Worm (Caenorhabditis elegans) whole organism, late embryonic: ENCODE measurements around the gene hot-7.

Experiments
- C38D4.7 ChIP-seq: fragments of 200-800 bp; sonication (Bioruptor generic); optimal IDR thresholded peaks from 2 replicates; lab custom pipeline; 2018; ENCODE audit warnings: mild to moderate bottlenecking, missing genetic modification characterization, moderate library complexity, missing compliant biosample characterization
- K02D7.2 ChIP-seq: sonication (generic microtip); optimal IDR thresholded peaks from 2 replicates; lab custom pipeline; 2017; ENCODE audit warnings: mild to moderate bottlenecking, missing genetic modification characterization, missing compliant biosample characterization
- K09A11.1 ChIP-seq: sonication (generic microtip); optimal IDR thresholded peaks from 2 replicates; lab custom pipeline; 2017; ENCODE audit warnings: antibody characterized with exemption, mild to moderate bottlenecking, missing genetic modification characterization, missing compliant biosample characterization; ENCODE audit not compliant: insufficient read depth
- T23F11.4 ChIP-seq: fragments of 200-800 bp; sonication (Bioruptor generic); optimal IDR thresholded peaks from 2 replicates; lab custom pipeline; 2018; ENCODE audit warnings: mild to moderate bottlenecking, missing genetic modification characterization, missing compliant biosample characterization
- Y22D7AL.16 ChIP-seq: sonication (generic microtip); optimal IDR thresholded peaks from 2 replicates; lab custom pipeline; 2016; ENCODE audit warnings: missing genetic modification characterization, missing compliant biosample characterization
- ahr-1 ChIP-seq: sonication (generic microtip); optimal IDR thresholded peaks from 2 replicates; lab custom pipeline; 2016; ENCODE audit warnings: missing genetic modification characterization, missing compliant biosample characterization
- ama-1 ChIP-seq: fragments of 150-350 bp; optimal IDR thresholded peaks from 2 replicates; lab custom pipeline; 2014
- ceh-18 ChIP-seq: sonication (generic microtip); optimal IDR thresholded peaks from 2 replicates; lab custom pipeline; 2016; ENCODE audit warnings: missing genetic modification characterization, missing compliant biosample characterization
- ceh-19 ChIP-seq: fragments of 200-800 bp; sonication (Bioruptor generic); optimal IDR thresholded peaks from 2 replicates; lab custom pipeline; 2018; ENCODE audit warnings: mild to moderate bottlenecking, missing genetic modification characterization, missing compliant biosample characterization
- ceh-2 ChIP-seq: sonication (generic microtip); optimal IDR thresholded peaks from 2 replicates; lab custom pipeline; 2016; ENCODE audit warnings: missing genotype, missing genetic modification characterization, missing compliant biosample characterization
- ceh-24 ChIP-seq: sonication (generic microtip); optimal IDR thresholded peaks from 2 replicates; lab custom pipeline; 2016; ENCODE audit warnings: mild to moderate bottlenecking, missing genetic modification characterization, missing compliant biosample characterization
- ceh-30 ChIP-seq: fragments of 150-350 bp; optimal IDR thresholded peaks from 2 replicates; lab custom pipeline; 2014; ENCODE audit warnings: missing biosample characterization, missing genetic modification characterization
- ceh-31 ChIP-seq: sonication (generic microtip); optimal IDR thresholded peaks from 2 replicates; lab custom pipeline; 2016; ENCODE audit warnings: missing genetic modification characterization, missing compliant biosample characterization
- ceh-48 ChIP-seq: sonication (generic microtip); optimal IDR thresholded peaks from 2 replicates; lab custom pipeline; 2016; ENCODE audit warnings: missing genetic modification characterization, inconsistent platforms, missing compliant biosample characterization
- ceh-6 ChIP-seq: fragments of 200-800 bp; sonication (Bioruptor generic); optimal IDR thresholded peaks from 2 replicates; lab custom pipeline; 2018; ENCODE audit warnings: mild to moderate bottlenecking, missing genetic modification characterization, missing compliant biosample characterization
- che-1 ChIP-seq: sonication (generic microtip); optimal IDR thresholded peaks from 2 replicates; lab custom pipeline; 2016; ENCODE audit warnings: mild to moderate bottlenecking, missing genetic modification characterization, missing compliant biosample characterization
- dve-1 ChIP-seq: sonication (generic microtip); optimal IDR thresholded peaks from 2 replicates; lab custom pipeline; 2017; ENCODE audit warnings: antibody characterized with exemption, mild to moderate bottlenecking, missing genetic modification characterization, missing compliant biosample characterization
- ets-4 ChIP-seq: sonication (generic microtip); optimal IDR thresholded peaks from 2 replicates; lab custom pipeline; 2016; ENCODE audit warnings: missing genetic modification characterization, missing compliant biosample characterization
- eyg-1 ChIP-seq: sonication (generic microtip); optimal IDR thresholded peaks from 2 replicates; lab custom pipeline; 2016; ENCODE audit warnings: missing genotype, missing genetic modification characterization, missing compliant biosample characterization
- fax-1 ChIP-seq: sonication (generic microtip); optimal IDR thresholded peaks from 2 replicates; lab custom pipeline; 2016; ENCODE audit warnings: missing genotype, missing genetic modification characterization, missing compliant biosample characterization
- fkh-10 ChIP-seq: fragments of 150-350 bp; optimal IDR thresholded peaks from 2 replicates; lab custom pipeline; 2014; ENCODE audit warnings: missing biosample characterization, missing genetic modification reagents, missing genetic modification characterization
- fkh-6 ChIP-seq: sonication (generic microtip); optimal IDR thresholded peaks from 2 replicates; lab custom pipeline; 2016; ENCODE audit warnings: missing genetic modification characterization, missing compliant biosample characterization
- gmeb-2 ChIP-seq: sonication (generic microtip); optimal IDR thresholded peaks from 2 replicates; lab custom pipeline; 2016; ENCODE audit warnings: missing genetic modification characterization, inconsistent platforms, missing compliant biosample characterization
- hlh-13 ChIP-seq: fragments of 200-800 bp; sonication (Bioruptor generic); optimal IDR thresholded peaks from 2 replicates; lab custom pipeline; 2018; ENCODE audit warnings: mild to moderate bottlenecking, missing genetic modification characterization, missing compliant biosample characterization
- hlh-15 ChIP-seq: sonication (generic microtip); optimal IDR thresholded peaks from 2 replicates; lab custom pipeline; 2016; ENCODE audit warnings: missing genetic modification characterization, missing compliant biosample characterization
- hlh-6 ChIP-seq: sonication (generic microtip); optimal IDR thresholded peaks from 2 replicates; lab custom pipeline; 2016; ENCODE audit warnings: missing genotype, missing genetic modification characterization, missing compliant biosample characterization
- hlh-8 ChIP-seq: sonication (generic microtip); optimal IDR thresholded peaks from 2 replicates; lab custom pipeline; 2016; ENCODE audit warnings: missing genotype, missing genetic modification characterization, missing compliant biosample characterization
- lim-6 ChIP-seq: sonication (generic microtip); optimal IDR thresholded peaks from 2 replicates; lab custom pipeline; 2016; ENCODE audit warnings: missing genetic modification characterization, missing compliant biosample characterization
- mec-3 ChIP-seq: sonication (generic microtip); optimal IDR thresholded peaks from 2 replicates; lab custom pipeline; 2016; ENCODE audit warnings: borderline replicate concordance, missing genetic modification characterization, missing compliant biosample characterization
- nhr-232 ChIP-seq: sonication (generic microtip); optimal IDR thresholded peaks from 2 replicates; lab custom pipeline; 2016; ENCODE audit warnings: missing genetic modification characterization, missing compliant biosample characterization
- npax-4 ChIP-seq: sonication (generic microtip); optimal IDR thresholded peaks from 2 replicates; lab custom pipeline; 2016; ENCODE audit warnings: missing genetic modification characterization, missing compliant biosample characterization
- pag-3 ChIP-seq: sonication (generic microtip); optimal IDR thresholded peaks from 2 replicates; lab custom pipeline; 2016; ENCODE audit warnings: missing compliant biosample characterization, missing genetic modification characterization, borderline replicate concordance
- pax-1 ChIP-seq: fragments of 150-350 bp; optimal IDR thresholded peaks from 2 replicates; lab custom pipeline; 2014; ENCODE audit warnings: missing biosample characterization, missing genetic modification characterization
- pha-2 ChIP-seq: sonication (generic microtip); optimal IDR thresholded peaks from 2 replicates; lab custom pipeline; 2017; ENCODE audit warnings: mild to moderate bottlenecking, missing genetic modification characterization, missing compliant biosample characterization
- pha-4 ChIP-seq: fragments of 150-350 bp; optimal IDR thresholded peaks from 2 replicates; lab custom pipeline; 2018; ENCODE audit warnings: missing biosample characterization, missing genetic modification reagents, missing genetic modification characterization
- pqm-1 ChIP-seq: sonication (generic microtip); optimal IDR thresholded peaks from 2 replicates; lab custom pipeline; 2016; ENCODE audit warnings: missing genetic modification characterization, missing compliant biosample characterization
- pros-1 ChIP-seq: fragments of 150-350 bp; optimal IDR thresholded peaks from 2 replicates; lab custom pipeline; 2014; ENCODE audit warnings: missing biosample characterization, missing genetic modification reagents, missing genetic modification characterization
- ref-2 ChIP-seq: sonication (generic microtip); optimal IDR thresholded peaks from 2 replicates; lab custom pipeline; 2016; ENCODE audit warnings: missing genetic modification characterization, missing compliant biosample characterization
- rnt-1 ChIP-seq: sonication (generic microtip); optimal IDR thresholded peaks from 2 replicates; lab custom pipeline; 2016; ENCODE audit warnings: missing genetic modification characterization, missing compliant biosample characterization
- sdc-2 ChIP-seq: sonication (generic microtip); optimal IDR thresholded peaks from 2 replicates; lab custom pipeline; 2016; ENCODE audit warnings: missing genotype, missing genetic modification characterization, missing compliant biosample characterization
- sox-2 ChIP-seq: fragments of 200-800 bp; sonication (Bioruptor generic); IDR thresholded peaks from 2 replicates; pipeline ENCODE4 v1.3.6; 2022; ENCODE audit warnings: missing genetic modification reagents, missing genetic modification characterization, missing compliant biosample characterization
- sox-4 ChIP-seq: sonication (generic microtip); optimal IDR thresholded peaks from 2 replicates; lab custom pipeline; 2017; ENCODE audit warnings: mild to moderate bottlenecking, missing genetic modification characterization, inconsistent platforms, missing compliant biosample characterization
- syd-9 ChIP-seq: sonication (generic microtip); optimal IDR thresholded peaks from 2 replicates; lab custom pipeline; 2016; ENCODE audit warnings: mild to moderate bottlenecking, missing genetic modification characterization, moderate library complexity, missing compliant biosample characterization
- tbx-7 ChIP-seq: sonication (generic microtip); optimal IDR thresholded peaks from 2 replicates; lab custom pipeline; 2016; ENCODE audit warnings: missing genotype, missing genetic modification characterization, missing compliant biosample characterization
- unc-3 ChIP-seq, 2 experiments: fragments of 200-800 bp in 1 of 2; sonication (Bioruptor generic) in 1 of 2; sonication (generic microtip) in 1 of 2; conservative IDR thresholded peaks in 1 of 2; optimal IDR thresholded peaks in 1 of 2; 2 replicates each; pipeline versions ENCODE4 v1.3.6 to Lab custom; 2016 to 2022; ENCODE audit warnings: missing compliant biosample characterization in 2 of 2, missing genetic modification characterization in 2 of 2, missing genetic modification reagents in 1 of 2
- unc-55 ChIP-seq: sonication (generic microtip); optimal IDR thresholded peaks from 2 replicates; lab custom pipeline; 2017; ENCODE audit warnings: missing biosample characterization, missing genetic modification reagents, missing genetic modification characterization
- unc-86 ChIP-seq: sonication (generic microtip); optimal IDR thresholded peaks from 2 replicates; lab custom pipeline; 2016; ENCODE audit warnings: missing genetic modification characterization, missing compliant biosample characterization
- zip-5 ChIP-seq: sonication (generic microtip); optimal IDR thresholded peaks from 2 replicates; lab custom pipeline; 2016; ENCODE audit warnings: missing genetic modification characterization, missing compliant biosample characterization
- ztf-16 ChIP-seq: sonication (generic microtip); optimal IDR thresholded peaks from 2 replicates; lab custom pipeline; 2017; ENCODE audit warnings: missing genetic modification characterization, missing compliant biosample characterization

hot-7 gene

DNA sequence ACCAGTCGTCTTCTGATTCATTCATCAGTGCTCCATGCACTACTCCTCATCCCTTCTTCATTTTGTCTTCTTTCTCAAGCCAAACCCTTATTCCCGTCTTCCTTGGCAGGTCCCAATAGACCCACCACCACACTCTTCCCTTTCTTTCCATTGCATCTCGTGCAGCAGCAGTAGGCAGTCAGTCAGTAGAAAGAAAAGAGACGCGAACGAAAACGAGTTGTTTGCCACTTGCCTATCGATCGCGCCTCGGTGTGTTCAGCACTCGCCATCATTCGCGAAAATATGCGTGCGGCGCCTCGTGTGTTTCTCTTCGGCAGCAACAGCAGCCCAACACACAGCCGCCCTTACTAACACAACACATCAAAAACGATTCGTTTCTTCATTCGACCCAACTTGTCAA, 38.3 kb downstream of the hot-7 start (continued):
- TF ChIP-seq pqm-1 (tag; lab: Kevin White, UChicago) (no peak), fkh-6 (no peak), fax-1 (no peak), ets-4 (tag; lab: Kevin White, UChicago) (no peak), ama-1 (lab: Kevin White, UChicago) (peak; percentile 64), unc-3 (GFP tag; conservative IDR thresholded peaks at IDR 0.05; lab: Robert Waterston, UW) (no peak), unc-3 (tag; optimal IDR thresholded peaks at IDR 0.05; lab: Kevin White, UChicago) (no peak), unc-55 (GFP tag; lab: Kevin White, UChicago) (no peak), Y22D7AL.16 (tag; lab: Kevin White, UChicago) (no peak), pha-4 (tag; lab: Kevin White, UChicago) (no peak), fkh-10 (peak; percentile 45), nhr-232 (tag; lab: Kevin White, UChicago) (no peak), sdc-2 (tag; lab: Kevin White, UChicago) (peak; percentile 30), ceh-18 (tag; lab: Kevin White, UChicago) (no peak), tbx-7 (tag; lab: Kevin White, UChicago) (no peak), ceh-30 (tag; lab: Kevin White, UChicago) (no peak), hlh-6 (tag; lab: Kevin White, UChicago) (peak; percentile 19), ceh-24 (no peak), ahr-1 (no peak), sox-2 (GFP tag; lab: Robert Waterston, UW) (no peak), ceh-31 (tag; lab: Kevin White, UChicago) (peak; percentile 62), pha-2 (no peak), mec-3 (tag; lab: Kevin White, UChicago) (peak; percentile 52), hlh-15 (tag; lab: Kevin White, UChicago) (no peak), ceh-48 (tag; lab: Kevin White, UChicago) (peak; percentile 68), sox-4 (tag; lab: Kevin White, UChicago) (no peak), pag-3 (no peak), rnt-1 (tag; lab: Kevin White, UChicago) (no peak), zip-5 (no peak), syd-9 (no peak), pros-1 (tag; lab: Kevin White, UChicago) (no peak), npax-4 (tag; lab: Kevin White, UChicago) (no peak)

DNA sequence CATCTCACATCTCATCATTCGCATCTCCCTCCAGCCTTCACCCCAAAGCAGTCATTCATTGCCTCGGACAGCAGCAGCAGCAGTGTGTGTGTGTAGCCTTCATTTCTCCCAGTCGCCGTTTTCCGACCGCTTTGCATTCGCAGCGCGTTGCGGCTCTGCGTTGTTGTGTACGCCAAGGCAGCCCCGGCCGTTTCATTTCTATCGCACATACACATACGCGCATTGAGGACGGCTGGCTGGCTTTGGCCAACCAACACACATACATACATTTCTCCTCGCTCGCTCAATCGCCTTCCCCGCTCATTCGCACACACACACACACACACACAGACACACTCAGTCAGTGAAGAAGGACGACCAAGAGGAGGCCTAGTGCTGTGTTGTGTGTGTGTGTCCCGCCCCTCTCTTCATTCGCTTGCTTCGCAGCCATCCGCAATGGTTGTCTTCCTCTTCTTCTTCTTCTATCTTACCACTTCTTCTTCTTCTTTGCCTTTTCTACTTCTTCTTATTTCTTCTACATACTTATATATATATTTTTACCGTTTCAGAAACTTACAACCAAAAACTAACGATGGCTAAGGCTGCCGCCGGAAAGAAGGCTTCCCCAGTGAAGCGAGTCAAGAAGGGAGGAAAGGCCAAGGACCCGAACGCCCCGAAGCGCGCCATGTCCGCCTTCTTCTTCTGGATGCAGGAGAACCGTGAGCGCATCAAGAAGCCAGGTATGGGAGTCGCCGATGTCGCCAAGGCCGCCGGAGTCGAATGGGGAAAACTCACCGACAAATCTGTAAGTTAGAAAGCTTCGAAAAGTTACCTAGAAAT, 39.1 kb downstream of the hot-7 start, which contains the start of gene hmg-1.1:
Gene hmg-1.1 (plus strand): TSS at position 549 of the 819 bp plus-strand sequence.
- TF ChIP-seq hlh-13 (GFP tag; lab: Kevin White, UChicago) (peak; percentile 17), nhr-232 (tag; lab: Kevin White, UChicago) (peak; percentile 26), ama-1 (lab: Kevin White, UChicago) (peak; percentile 48), mec-3 (tag; lab: Kevin White, UChicago) (peak; percentile 15), rnt-1 (tag; lab: Kevin White, UChicago) (peak; percentile 91), Y22D7AL.16 (tag; lab: Kevin White, UChicago) (no peak), ceh-2 (tag; lab: Kevin White, UChicago) (peak; percentile 47), ceh-6 (GFP tag; lab: Kevin White, UChicago) (peak; percentile 64), ceh-19 (GFP tag; lab: Kevin White, UChicago) (peak; percentile 85), che-1 (tag; lab: Kevin White, UChicago) (peak; percentile 54), T23F11.4 (GFP tag; lab: Kevin White, UChicago) (no peak), npax-4 (tag; lab: Kevin White, UChicago) (no peak), pqm-1 (tag; lab: Kevin White, UChicago) (no peak), dve-1 (tag; lab: Kevin White, UChicago) (peak; percentile 23), ceh-30 (tag; lab: Kevin White, UChicago) (no peak), ceh-48 (tag; lab: Kevin White, UChicago) (no peak), C38D4.7 (GFP tag; lab: Kevin White, UChicago) (peak; percentile 46), ztf-16 (tag; lab: Kevin White, UChicago) (peak; percentile 5), eyg-1 (no peak), sox-2 (GFP tag; lab: Robert Waterston, UW) (no peak), gmeb-2 (no peak), hlh-8 (tag; lab: Kevin White, UChicago) (peak; percentile 19), fkh-10 (no peak), sdc-2 (tag; lab: Kevin White, UChicago) (peak; percentile 47), lim-6 (tag; lab: Kevin White, UChicago) (no peak), ref-2 (tag; lab: Kevin White, UChicago) (peak; percentile 84), unc-55 (GFP tag; lab: Kevin White, UChicago) (peak; percentile 76), K09A11.1 (no peak), pax-1 (tag; lab: Kevin White, UChicago) (no peak), K02D7.2 (no peak), unc-86 (no peak)
